Worm (Caenorhabditis elegans): ENCODE results near the gene spv-1.

ce11 chrII:7900190-7900672 is 28.3 kb downstream of the spv-1 start, which contains the start of gene rev-1:
- TF ChIP-seq unc-62 (GFP tag; optimal IDR thresholded peaks at IDR 0.05) (no peak), B0019.2 (GFP tag; conservative IDR thresholded peaks at IDR 0.05) (no peak), snpc-4 (GFP tag; optimal IDR thresholded peaks at IDR 0.05) (no peak), snpc-4 (tag; optimal IDR thresholded peaks at IDR 0.05) (no peak), xnd-1 (tag; optimal IDR thresholded peaks at IDR 0.05) (no peak)
